Worm (Caenorhabditis elegans): ENCODE results near the gene R144.10.
A peak's percentile ranks its signal among the peaks of the same experiment; 100 is the strongest.

Gene R144.10

ce11 chrIII:5004621-5005020 is 2.5 kb upstream of the R144.10 start, which contains the start of gene R144.6:
Gene R144.6 (minus strand): TSS chrIII:5004721.
- TF ChIP-seq T23F11.4 (GFP tag; optimal IDR thresholded peaks at IDR 0.05): no peak
- no peak for TF ChIP-seq ceh-31 (tag; optimal IDR thresholded peaks at IDR 0.05)
- TF ChIP-seq sdc-2 (tag; optimal IDR thresholded peaks at IDR 0.05): no peak
- TF ChIP-seq ceh-18 (tag; optimal IDR thresholded peaks at IDR 0.05): no peak
- no peak for TF ChIP-seq hlh-6 (tag; optimal IDR thresholded peaks at IDR 0.05)
- TF ChIP-seq pag-3 (tag; optimal IDR thresholded peaks at IDR 0.05; ENCODE audit: borderline replicate concordance): no peak
- no peak for TF ChIP-seq gmeb-2 (tag; optimal IDR thresholded peaks at IDR 0.05)

- TF ChIP-seq ceh-2 (tag; optimal IDR thresholded peaks at IDR 0.05): peak; percentile 24
- no peak for TF ChIP-seq ceh-22 (tag; optimal IDR thresholded peaks at IDR 0.05)
- peak; percentile 73 for TF ChIP-seq ets-4 (tag; optimal IDR thresholded peaks at IDR 0.05)
Observed at ce11 chrIII:4998956-4999425, 3.1 kb downstream of the R144.10 start, which contains the start of gene smcr-8. Gene smcr-8 (plus strand): TSS chrIII:4999375.

ce11 chrIII:4998111-4998859 is 3.8 kb downstream of the R144.10 start, which contains the start of gene tmem-131:
Gene tmem-131 (minus strand): TSS chrIII:4998161.
- peak; percentile 14 for TF ChIP-seq nfya-1 (tag; optimal IDR thresholded peaks at IDR 0.05)
- no peak for TF ChIP-seq pag-3 (tag; optimal IDR thresholded peaks at IDR 0.05; ENCODE audit: borderline replicate concordance)

ce11 chrIII:4987666-4988065 is 14.5 kb downstream of the R144.10 start:
- no peak for TF ChIP-seq ceh-19 (GFP tag; optimal IDR thresholded peaks at IDR 0.05)
- no peak for TF ChIP-seq fkh-6 (tag; optimal IDR thresholded peaks at IDR 0.05)
- no peak for TF ChIP-seq lin-11 (tag; optimal IDR thresholded peaks at IDR 0.05)
- no peak for TF ChIP-seq K02D7.2 (tag; optimal IDR thresholded peaks at IDR 0.05)
- no peak for TF ChIP-seq hlh-8 (tag; optimal IDR thresholded peaks at IDR 0.05)

ce11 chrIII:4986790-4987259 is 15.3 kb downstream of the R144.10 start, which contains the start of the genes C27F2.10 and wdr-60:
Gene C27F2.10 (minus strand): TSS chrIII:4986898.
Gene wdr-60 (plus strand): TSS chrIII:4987209.
- TF ChIP-seq tbx-7 (tag; optimal IDR thresholded peaks at IDR 0.05): peak; percentile 63
- no peak for TF ChIP-seq ztf-16 (tag; optimal IDR thresholded peaks at IDR 0.05)
- peak; percentile 18 for TF ChIP-seq ref-2 (tag; optimal IDR thresholded peaks at IDR 0.05)
- peak; percentile 58 for TF ChIP-seq ceh-2 (tag; optimal IDR thresholded peaks at IDR 0.05)
- TF ChIP-seq ceh-31 (tag; optimal IDR thresholded peaks at IDR 0.05): peak; percentile 68
- no peak for TF ChIP-seq sox-4 (tag; optimal IDR thresholded peaks at IDR 0.05)
- peak; percentile 59 for TF ChIP-seq tbx-2 (tag; optimal IDR thresholded peaks at IDR 0.05)
- TF ChIP-seq eyg-1 (tag; optimal IDR thresholded peaks at IDR 0.05): no peak
- TF ChIP-seq K09A11.1 (tag; optimal IDR thresholded peaks at IDR 0.05; ENCODE audit: insufficient read depth): no peak
- no peak for TF ChIP-seq madf-2 (tag; optimal IDR thresholded peaks at IDR 0.05)
- TF ChIP-seq ceh-6 (GFP tag; optimal IDR thresholded peaks at IDR 0.05): no peak
- TF ChIP-seq mec-3 (tag; optimal IDR thresholded peaks at IDR 0.05; ENCODE audit: borderline replicate concordance): peak; percentile 21
- TF ChIP-seq C08G9.2 (tag; optimal IDR thresholded peaks at IDR 0.05): peak; percentile 83
- peak; percentile 94 for TF ChIP-seq ets-4 (tag; optimal IDR thresholded peaks at IDR 0.05)
- no peak for TF ChIP-seq fkh-6 (tag; optimal IDR thresholded peaks at IDR 0.05)
- no peak for TF ChIP-seq dmd-4 (tag; optimal IDR thresholded peaks at IDR 0.05; ENCODE audit: borderline replicate concordance)
- TF ChIP-seq ceh-45 (GFP tag; IDR thresholded peaks at IDR 0.05): no peak
- no peak for TF ChIP-seq ceh-18 (tag; optimal IDR thresholded peaks at IDR 0.05)

Measured in whole organism, late embryonic.